Worm (Caenorhabditis elegans) whole organism, late embryonic: ENCODE measurements around the gene F26F2.10.

ENCODE experiments used
- ceh-30 ChIP-seq: fragments of 150-350 bp; optimal IDR thresholded peaks from 2 replicates; lab custom pipeline; 2014; ENCODE audit warnings: missing biosample characterization, missing genetic modification characterization
- hlh-6 ChIP-seq: sonication (generic microtip); optimal IDR thresholded peaks from 2 replicates; lab custom pipeline; 2016; ENCODE audit warnings: missing genotype, missing genetic modification characterization, missing compliant biosample characterization
- nhr-11 ChIP-seq: fragments of 150-350 bp; optimal IDR thresholded peaks from 2 replicates; lab custom pipeline; 2014; ENCODE audit warnings: missing biosample characterization, missing genetic modification characterization
- pha-4 ChIP-seq: fragments of 150-350 bp; optimal IDR thresholded peaks from 2 replicates; lab custom pipeline; 2018; ENCODE audit warnings: missing biosample characterization, missing genetic modification reagents, missing genetic modification characterization
- sox-4 ChIP-seq: sonication (generic microtip); optimal IDR thresholded peaks from 2 replicates; lab custom pipeline; 2017; ENCODE audit warnings: mild to moderate bottlenecking, missing genetic modification characterization, inconsistent platforms, missing compliant biosample characterization
- tbx-7 ChIP-seq: sonication (generic microtip); optimal IDR thresholded peaks from 2 replicates; lab custom pipeline; 2016; ENCODE audit warnings: missing genotype, missing genetic modification characterization, missing compliant biosample characterization

- TF ChIP-seq ceh-30 (no peak), hlh-6 (tag; lab: Kevin White, UChicago) (no peak), pha-4 (tag; lab: Kevin White, UChicago) (no peak), sox-4 (tag; lab: Kevin White, UChicago) (no peak), tbx-7 (no peak), nhr-11 (no peak)
Observed at ce11 chrV:20631255-20631654, 36.6 kb upstream of the F26F2.10 start, which contains the start of gene F46B3.14.
